Worm (Caenorhabditis elegans): ENCODE data around the gene F38B2.3.

ce11 chrX:11310285-11310838 lies 24.2 kb upstream of the F38B2.3 start, which contains the start of gene F08G12.5:
- TF ChIP-seq syd-9 (tag; optimal IDR thresholded peaks at IDR 0.05) (no peak), T23F11.4 (GFP tag; optimal IDR thresholded peaks at IDR 0.05) (no peak), hlh-15 (tag; optimal IDR thresholded peaks at IDR 0.05) (no peak), rnt-1 (tag; optimal IDR thresholded peaks at IDR 0.05) (no peak), unc-86 (tag; optimal IDR thresholded peaks at IDR 0.05) (no peak), ceh-9 (tag; optimal IDR thresholded peaks at IDR 0.05) (no peak), fkh-10 (GFP tag; optimal IDR thresholded peaks at IDR 0.05) (no peak), pag-3 (tag; optimal IDR thresholded peaks at IDR 0.05; ENCODE audit: borderline replicate concordance) (no peak), nhr-232 (tag; optimal IDR thresholded peaks at IDR 0.05) (no peak)

Measured in whole organism, late embryonic.